Worm (Caenorhabditis elegans): ENCODE results near the gene B0244.6.
A peak's percentile ranks its signal among the peaks of the same experiment; 100 is the strongest.

Gene B0244.6

ce11 chrIII:5710676-5711075 lies 27.1 kb upstream of the B0244.6 start (continued):
- TF ChIP-seq ZK546.5 (tag; optimal IDR thresholded peaks at IDR 0.05), result no peak
- peak; percentile 7 for TF ChIP-seq blmp-1 (tag; optimal IDR thresholded peaks at IDR 0.05; ENCODE audit: insufficient read depth)
- TF ChIP-seq nhr-6 (tag; optimal IDR thresholded peaks at IDR 0.05), result no peak
- TF ChIP-seq elt-3 (tag; optimal IDR thresholded peaks at IDR 0.05), result no peak

- TF ChIP-seq elt-1 (tag; optimal IDR thresholded peaks at IDR 0.05), result no peak
- no peak for TF ChIP-seq sma-3 (GFP tag; optimal IDR thresholded peaks at IDR 0.05)
- peak; percentile 24 for TF ChIP-seq unc-55 (GFP tag; optimal IDR thresholded peaks at IDR 0.05)
Observed at ce11 chrIII:5711242-5711641, 26.6 kb upstream of the B0244.6 start, which contains the start of gene rbm-26. Gene rbm-26, plus strand, starts transcription at chrIII:5711542.

- TF ChIP-seq nhr-25 (tag; optimal IDR thresholded peaks at IDR 0.05) (no peak), alr-1 (tag; optimal IDR thresholded peaks at IDR 0.05) (no peak), egl-27 (tag; optimal IDR thresholded peaks at IDR 0.05) (no peak), zag-1 (tag; optimal IDR thresholded peaks at IDR 0.05) (no peak), blmp-1 (tag; optimal IDR thresholded peaks at IDR 0.05; ENCODE audit: insufficient read depth) (no peak), skn-1 (tag; optimal IDR thresholded peaks at IDR 0.05) (no peak), sma-9 (GFP tag; optimal IDR thresholded peaks at IDR 0.05) (no peak), sma-9 (tag; optimal IDR thresholded peaks at IDR 0.05) (no peak), mdl-1 (tag; optimal IDR thresholded peaks at IDR 0.05) (no peak), nhr-6 (tag; optimal IDR thresholded peaks at IDR 0.05) (no peak), nhr-21 (tag; optimal IDR thresholded peaks at IDR 0.05) (no peak), ama-1 (optimal IDR thresholded peaks at IDR 0.05) (no peak), lsy-2 (tag; optimal IDR thresholded peaks at IDR 0.05) (no peak), ceh-16 (tag; optimal IDR thresholded peaks at IDR 0.05) (no peak), lin-11 (tag; optimal IDR thresholded peaks at IDR 0.05) (no peak), lin-39 (tag; optimal IDR thresholded peaks at IDR 0.05) (no peak)
Observed at ce11 chrIII:5711881-5712643, 25.7 kb upstream of the B0244.6 start.

- TF ChIP-seq unc-62 (GFP tag; optimal IDR thresholded peaks at IDR 0.05), result no peak
- TF ChIP-seq blmp-1 (tag; optimal IDR thresholded peaks at IDR 0.05; ENCODE audit: insufficient read depth), result no peak
- no peak for TF ChIP-seq elt-3 (tag; optimal IDR thresholded peaks at IDR 0.05)
- no peak for TF ChIP-seq alr-1 (tag; optimal IDR thresholded peaks at IDR 0.05)
- no peak for TF ChIP-seq gmeb-1 (tag; optimal IDR thresholded peaks at IDR 0.05)
- TF ChIP-seq fos-1 (tag; optimal IDR thresholded peaks at IDR 0.05), result no peak
- no peak for TF ChIP-seq F13H6.1 (tag; optimal IDR thresholded peaks at IDR 0.05)
- no peak for TF ChIP-seq lin-13 (GFP tag; optimal IDR thresholded peaks at IDR 0.05)
- TF ChIP-seq egl-27 (tag; optimal IDR thresholded peaks at IDR 0.05), result no peak
- TF ChIP-seq nhr-6 (tag; optimal IDR thresholded peaks at IDR 0.05), result no peak
- TF ChIP-seq skn-1 (tag; optimal IDR thresholded peaks at IDR 0.05), result no peak
- no peak for TF ChIP-seq snpc-4 (tag; optimal IDR thresholded peaks at IDR 0.05)
- TF ChIP-seq ztf-11 (tag; optimal IDR thresholded peaks at IDR 0.05), result no peak
- no peak for TF ChIP-seq nhr-12 (tag; optimal IDR thresholded peaks at IDR 0.05)
- no peak for TF ChIP-seq mdl-1 (tag; optimal IDR thresholded peaks at IDR 0.05)
- no peak for TF ChIP-seq crh-2 (tag; optimal IDR thresholded peaks at IDR 0.05)
- no peak for TF ChIP-seq lsy-2 (tag; optimal IDR thresholded peaks at IDR 0.05)
Observed at ce11 chrIII:5714230-5714983, 23.4 kb upstream of the B0244.6 start, which contains the start of gene arf-1. Gene arf-1, plus strand, starts transcription at chrIII:5714886.

- TF ChIP-seq nhr-6 (tag; optimal IDR thresholded peaks at IDR 0.05), result peak; percentile 16
- TF ChIP-seq mab-5 (tag; optimal IDR thresholded peaks at IDR 0.05), result no peak
- peak; percentile 2 for TF ChIP-seq sma-9 (GFP tag; optimal IDR thresholded peaks at IDR 0.05)
- TF ChIP-seq sma-9 (tag; optimal IDR thresholded peaks at IDR 0.05), result no peak
Observed at ce11 chrIII:5714984-5715454, 22.8 kb upstream of the B0244.6 start.
